Fruit fly (Drosophila melanogaster): ENCODE results near the gene CG46339.

DNA sequence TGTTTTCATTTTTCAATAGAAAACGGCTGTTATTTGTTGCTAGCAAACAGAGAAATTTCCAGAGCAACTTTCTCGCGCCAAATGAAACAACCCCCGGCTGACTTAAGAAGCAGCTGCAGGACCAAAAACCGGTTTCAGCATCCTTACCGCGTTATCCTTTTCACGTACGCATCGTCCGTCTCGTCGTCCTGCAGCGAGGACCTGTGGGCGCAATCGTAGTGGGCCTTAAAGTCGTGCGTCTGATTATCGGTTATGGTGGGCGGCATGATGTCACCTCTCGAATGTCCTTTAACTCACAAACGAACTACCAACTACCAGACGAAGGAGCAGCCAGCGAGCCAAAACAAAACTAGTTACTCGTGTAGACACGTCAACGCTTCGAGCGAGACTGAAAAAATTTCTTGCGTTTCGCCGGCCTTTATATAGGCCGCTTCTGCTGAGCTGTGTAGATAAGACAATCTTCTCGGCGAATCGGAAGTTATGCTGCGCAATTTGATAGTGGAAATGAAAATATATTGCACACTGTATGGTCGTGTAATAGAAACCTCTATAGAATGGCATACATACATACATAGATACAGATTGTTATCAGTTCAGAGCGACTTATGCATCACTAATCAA lies 37.4 kb downstream of the CG46339 start:
- no peak for TF ChIP-seq OdsH (GFP tag; optimal IDR thresholded peaks at IDR 0.05)
- no peak for TF ChIP-seq Hnf4 (GFP tag; optimal IDR thresholded peaks at IDR 0.05)
- TF ChIP-seq psq (GFP tag; optimal IDR thresholded peaks at IDR 0.05), result no peak
- no peak for TF ChIP-seq Mio (GFP tag; optimal IDR thresholded peaks at IDR 0.05)
- TF ChIP-seq lola (GFP tag; optimal IDR thresholded peaks at IDR 0.05), result no peak
- no peak for TF ChIP-seq rgr (GFP tag; optimal IDR thresholded peaks at IDR 0.05)
